Fruit fly (Drosophila melanogaster): Measurements from ENCODE around the gene CG13998.

CG13998 gene

dm6 chr2L:5948775-5949526 lies 7.7 kb downstream of the CG13998 start, which contains the start of gene CG9044 (continued):
- TF ChIP-seq pho (GFP tag; optimal IDR thresholded peaks at IDR 0.05) (peak; percentile 76), CG33557 (GFP tag; optimal IDR thresholded peaks at IDR 0.05) (peak; percentile 7), CG12769 (tag; optimal IDR thresholded peaks at IDR 0.05) (no peak), btn (GFP tag; optimal IDR thresholded peaks at IDR 0.05) (no peak), Hmx (GFP tag; optimal IDR thresholded peaks at IDR 0.05) (no peak), NC2β (GFP tag; optimal IDR thresholded peaks at IDR 0.05) (peak; percentile 36), gsb-n (tag; optimal IDR thresholded peaks at IDR 0.05) (no peak), CG3847 (GFP tag; IDR thresholded peaks at IDR 0.05) (peak; percentile 64; the same call in 1 of the 2 replicates), nmo (GFP tag; optimal IDR thresholded peaks at IDR 0.05) (peak; percentile 82), CG15479 (GFP tag; optimal IDR thresholded peaks at IDR 0.05) (no peak), vfl (GFP tag; optimal IDR thresholded peaks at IDR 0.05) (peak; percentile 23), CG8290 (GFP tag; optimal IDR thresholded peaks at IDR 0.05) (peak; percentile 60), CG8290 (tag; optimal IDR thresholded peaks at IDR 0.05) (no peak), eyg (GFP tag; optimal IDR thresholded peaks at IDR 0.05) (peak; percentile 26), Lhr (GFP tag; optimal IDR thresholded peaks at IDR 0.05) (peak; percentile 46), fu2 (GFP tag; optimal IDR thresholded peaks at IDR 0.05) (peak; percentile 70), bbx (GFP tag; IDR thresholded peaks at IDR 0.05; ENCODE audit: partially characterized antibody) (peak; percentile 88), CG14965 (GFP tag; optimal IDR thresholded peaks at IDR 0.05; ENCODE audit: borderline replicate concordance) (no peak), tll (GFP tag; optimal IDR thresholded peaks at IDR 0.05) (peak in 1 of 2 experiments; percentile 66), CG9727 (GFP tag; optimal IDR thresholded peaks at IDR 0.05) (peak; percentile 60), CG17186 (GFP tag; optimal IDR thresholded peaks at IDR 0.05) (peak; percentile 44), CG32532 (GFP tag; IDR thresholded peaks at IDR 0.05) (peak; percentile 62), Blimp-1 (GFP tag; optimal IDR thresholded peaks at IDR 0.05) (no peak), CG34224 (GFP tag; IDR thresholded peaks at IDR 0.05; ENCODE audit: partially characterized antibody) (peak; percentile 83), chm (GFP tag; IDR thresholded peaks at IDR 0.05) (no peak), usp (GFP tag; optimal IDR thresholded peaks at IDR 0.05) (no peak), tgo (GFP tag; IDR thresholded peaks at IDR 0.05) (no peak; the same call in 2 of the 3 replicates), CG6683 (GFP tag; optimal IDR thresholded peaks at IDR 0.05) (no peak), CG31224 (GFP tag; IDR thresholded peaks at IDR 0.05) (0 out of 2 replicates have a peak, but pooled peaks have one; percentile 21), unc-4 (GFP tag; IDR thresholded peaks at IDR 0.05; ENCODE audit: partially characterized antibody) (peak; percentile 85), CG7372 (GFP tag; IDR thresholded peaks at IDR 0.05) (0 out of 2 replicates have a peak, but pooled peaks have one; percentile 11), cato (GFP tag; optimal IDR thresholded peaks at IDR 0.05; ENCODE audit: borderline replicate concordance) (peak; percentile 31), gfzf (GFP tag; optimal IDR thresholded peaks at IDR 0.05) (peak; percentile 19), Eip74EF (GFP tag; optimal IDR thresholded peaks at IDR 0.05) (no peak), dmrt11E (tag; optimal IDR thresholded peaks at IDR 0.05) (peak; percentile 12), CG7928 (GFP tag; optimal IDR thresholded peaks at IDR 0.05) (no peak), abd-A (tag; optimal IDR thresholded peaks at IDR 0.05) (no peak), CG4360 (GFP tag; IDR thresholded peaks at IDR 0.05) (no peak), CG11093 (GFP tag; IDR thresholded peaks at IDR 0.05) (peak; percentile 24; the same call in 1 of the 3 replicates), CG11247 (GFP tag; IDR thresholded peaks at IDR 0.05) (0 out of 2 replicates have a peak, but pooled peaks have one; percentile 43), zfh1 (GFP tag; IDR thresholded peaks at IDR 0.05) (peak; percentile 42; the same call in 1 of the 3 replicates), br (optimal IDR thresholded peaks at IDR 0.05) (no peak), CG9797 (GFP tag; optimal IDR thresholded peaks at IDR 0.05) (no peak), Abd-B (GFP tag; optimal IDR thresholded peaks at IDR 0.05) (no peak), fd64A (GFP tag; optimal IDR thresholded peaks at IDR 0.05) (no peak), prd (optimal IDR thresholded peaks at IDR 0.05) (no peak), prd (GFP tag; IDR thresholded peaks at IDR 0.05) (peak; percentile 60), CG12155 (GFP tag; optimal IDR thresholded peaks at IDR 0.05) (peak; percentile 57), fd96Cb (tag; optimal IDR thresholded peaks at IDR 0.05) (peak; percentile 37)

Data from whole organism, embryonic.